Worm (Caenorhabditis elegans): Measurements from ENCODE around the gene trip-4.

Gene trip-4

DNA sequence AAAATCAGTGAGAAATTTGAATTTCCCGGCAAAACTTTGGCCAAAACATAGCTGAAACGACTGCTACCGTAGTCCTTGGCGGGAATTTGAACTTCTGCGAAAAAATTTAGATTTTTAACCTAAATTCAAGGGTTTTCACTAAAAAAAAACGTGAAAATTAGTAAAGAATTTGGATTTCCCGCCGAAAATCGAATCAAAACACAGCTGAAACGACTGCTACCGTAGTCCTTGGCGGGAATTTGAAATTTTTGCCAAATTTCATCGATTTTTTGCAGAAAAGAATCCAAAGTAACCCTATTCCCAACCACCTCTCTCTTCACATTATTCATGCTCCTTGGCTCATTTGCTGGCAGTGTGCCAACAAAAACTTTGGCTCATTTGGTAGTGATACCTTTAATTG, 14.1 kb upstream of the trip-4 start:
- TF ChIP-seq C38D4.7 (GFP tag; optimal IDR thresholded peaks at IDR 0.05): no peak
- TF ChIP-seq ceh-30 (tag; optimal IDR thresholded peaks at IDR 0.05): no peak
- TF ChIP-seq F13H6.1 (tag; optimal IDR thresholded peaks at IDR 0.05): no peak
- TF ChIP-seq sox-2 (GFP tag; IDR thresholded peaks at IDR 0.05): no peak
- no peak for TF ChIP-seq Y22D7AL.16 (tag; optimal IDR thresholded peaks at IDR 0.05)
- TF ChIP-seq fax-1 (tag; optimal IDR thresholded peaks at IDR 0.05): no peak
- no peak for TF ChIP-seq C08G9.2 (tag; optimal IDR thresholded peaks at IDR 0.05)
- no peak for TF ChIP-seq ttx-3 (tag; optimal IDR thresholded peaks at IDR 0.05)
- TF ChIP-seq hlh-6 (tag; optimal IDR thresholded peaks at IDR 0.05): no peak
- TF ChIP-seq tbx-7 (tag; optimal IDR thresholded peaks at IDR 0.05): no peak
- TF ChIP-seq pha-2 (tag; optimal IDR thresholded peaks at IDR 0.05): no peak
- TF ChIP-seq unc-55 (GFP tag; optimal IDR thresholded peaks at IDR 0.05): no peak
- no peak for TF ChIP-seq K02D7.2 (tag; optimal IDR thresholded peaks at IDR 0.05)
- no peak for TF ChIP-seq ceh-24 (tag; optimal IDR thresholded peaks at IDR 0.05)
- TF ChIP-seq hlh-8 (tag; optimal IDR thresholded peaks at IDR 0.05): no peak
- no peak for TF ChIP-seq ceh-19 (GFP tag; optimal IDR thresholded peaks at IDR 0.05)

DNA sequence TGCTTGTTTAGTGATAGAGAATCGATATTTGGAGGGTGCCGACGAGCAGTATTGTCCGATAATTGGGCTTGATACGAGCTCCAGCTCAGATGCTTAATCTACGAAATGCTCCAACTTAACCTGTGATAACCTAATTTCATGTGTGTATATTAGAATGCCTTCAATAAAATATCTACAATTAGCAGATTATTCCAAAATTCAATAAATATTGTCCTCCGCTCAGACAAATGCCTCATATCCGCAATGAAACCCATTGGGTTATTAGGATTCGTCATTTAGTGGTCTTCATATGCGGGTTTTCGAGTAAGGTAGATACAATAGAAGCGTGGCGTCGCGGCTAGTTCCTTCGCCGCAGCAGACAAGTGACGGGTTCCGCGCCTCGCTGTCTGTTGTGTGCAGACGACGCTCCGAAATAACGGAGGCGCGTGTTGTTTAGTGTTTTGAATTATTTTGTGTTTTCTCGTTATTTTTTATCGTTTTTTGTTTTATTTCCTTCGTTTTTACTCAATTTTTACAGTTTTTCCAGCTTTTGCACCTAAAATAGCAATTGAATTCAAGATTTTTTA, 13.5 kb upstream of the trip-4 start, which contains the start of gene cmtr-1:
Gene cmtr-1, plus strand, starts transcription at position 516 of the 566 bp plus-strand sequence.
- no peak for TF ChIP-seq ceh-22 (tag; optimal IDR thresholded peaks at IDR 0.05)
- TF ChIP-seq lim-6 (tag; optimal IDR thresholded peaks at IDR 0.05): no peak
- TF ChIP-seq unc-42 (tag; optimal IDR thresholded peaks at IDR 0.05): peak; percentile 47
- TF ChIP-seq ceh-34 (tag; optimal IDR thresholded peaks at IDR 0.05): peak; percentile 43
- peak; percentile 62 for TF ChIP-seq unc-55 (GFP tag; optimal IDR thresholded peaks at IDR 0.05)
- TF ChIP-seq K09A11.1 (tag; optimal IDR thresholded peaks at IDR 0.05; ENCODE audit: insufficient read depth): peak; percentile 4
- peak; percentile 59 for TF ChIP-seq elt-2 (tag; optimal IDR thresholded peaks at IDR 0.05)
- TF ChIP-seq unc-3 (GFP tag; conservative IDR thresholded peaks at IDR 0.05): no peak
- peak; percentile 39 for TF ChIP-seq unc-3 (tag; optimal IDR thresholded peaks at IDR 0.05)
- TF ChIP-seq pros-1 (tag; optimal IDR thresholded peaks at IDR 0.05): peak; percentile 63
- TF ChIP-seq C08G9.2 (tag; optimal IDR thresholded peaks at IDR 0.05): peak; percentile 14
- TF ChIP-seq T23F11.4 (GFP tag; optimal IDR thresholded peaks at IDR 0.05): peak; percentile 12
- no peak for TF ChIP-seq hlh-13 (GFP tag; optimal IDR thresholded peaks at IDR 0.05)
- TF ChIP-seq hlh-15 (tag; optimal IDR thresholded peaks at IDR 0.05): no peak
- peak; percentile 62 for TF ChIP-seq tbx-2 (tag; optimal IDR thresholded peaks at IDR 0.05)
- TF ChIP-seq ztf-16 (tag; optimal IDR thresholded peaks at IDR 0.05): peak; percentile 96
- TF ChIP-seq che-1 (tag; optimal IDR thresholded peaks at IDR 0.05): no peak
- peak; percentile 68 for TF ChIP-seq madf-2 (tag; optimal IDR thresholded peaks at IDR 0.05)
- TF ChIP-seq rnt-1 (tag; optimal IDR thresholded peaks at IDR 0.05): peak; percentile 72
- no peak for TF ChIP-seq ceh-19 (GFP tag; optimal IDR thresholded peaks at IDR 0.05)
- peak; percentile 78 for TF ChIP-seq dve-1 (tag; optimal IDR thresholded peaks at IDR 0.05)
- TF ChIP-seq odd-2 (tag; optimal IDR thresholded peaks at IDR 0.05): no peak
- TF ChIP-seq ets-4 (tag; optimal IDR thresholded peaks at IDR 0.05): peak; percentile 36
- peak; percentile 69 for TF ChIP-seq hlh-30 (tag; optimal IDR thresholded peaks at IDR 0.05; ENCODE audit: insufficient read depth)
- peak; percentile 8 for TF ChIP-seq Y22D7AL.16 (tag; optimal IDR thresholded peaks at IDR 0.05)
- no peak for TF ChIP-seq sdc-2 (tag; optimal IDR thresholded peaks at IDR 0.05)
- peak; percentile 82 for TF ChIP-seq ceh-18 (tag; optimal IDR thresholded peaks at IDR 0.05)
- TF ChIP-seq ama-1 (optimal IDR thresholded peaks at IDR 0.05): peak; percentile 90
- TF ChIP-seq nfya-1 (tag; optimal IDR thresholded peaks at IDR 0.05): peak; percentile 78
- TF ChIP-seq ref-2 (tag; optimal IDR thresholded peaks at IDR 0.05): peak; percentile 77
- peak; percentile 48 for TF ChIP-seq ceh-31 (tag; optimal IDR thresholded peaks at IDR 0.05)
- TF ChIP-seq pax-1 (tag; optimal IDR thresholded peaks at IDR 0.05): peak; percentile 74
